Worm (Caenorhabditis elegans) whole organism, late embryonic: ENCODE measurements around the gene F52D1.2.

Experiments used
- ahr-1 ChIP-seq: sonication (generic microtip); optimal IDR thresholded peaks from 2 replicates; lab custom pipeline; 2016; ENCODE audit warnings: missing genetic modification characterization, missing compliant biosample characterization
- ama-1 ChIP-seq: fragments of 150-350 bp; optimal IDR thresholded peaks from 2 replicates; lab custom pipeline; 2014
- ceh-45 ChIP-seq: fragments of 200-800 bp; sonication (Bioruptor generic); IDR thresholded peaks from 2 replicates; pipeline ENCODE4 v1.3.6; 2022; ENCODE audit warnings: missing genetic modification reagents, missing genetic modification characterization, missing compliant biosample characterization
- ceh-48 ChIP-seq: sonication (generic microtip); optimal IDR thresholded peaks from 2 replicates; lab custom pipeline; 2016; ENCODE audit warnings: missing genetic modification characterization, inconsistent platforms, missing compliant biosample characterization
- ceh-9 ChIP-seq: sonication (generic microtip); optimal IDR thresholded peaks from 2 replicates; lab custom pipeline; 2016; ENCODE audit warnings: mild to moderate bottlenecking, missing genetic modification characterization, inconsistent platforms, missing compliant biosample characterization
- dmd-4 ChIP-seq: sonication (generic microtip); optimal IDR thresholded peaks from 2 replicates; lab custom pipeline; 2016; ENCODE audit warnings: borderline replicate concordance, missing genetic modification characterization, missing compliant biosample characterization
- elt-2 ChIP-seq: sonication (generic microtip); optimal IDR thresholded peaks from 2 replicates; lab custom pipeline; 2016; ENCODE audit warnings: missing genetic modification reagents, missing genetic modification characterization, missing compliant biosample characterization
- fkh-10 ChIP-seq: fragments of 150-350 bp; optimal IDR thresholded peaks from 2 replicates; lab custom pipeline; 2014; ENCODE audit warnings: missing biosample characterization, missing genetic modification reagents, missing genetic modification characterization
- hlh-13 ChIP-seq: fragments of 200-800 bp; sonication (Bioruptor generic); optimal IDR thresholded peaks from 2 replicates; lab custom pipeline; 2018; ENCODE audit warnings: mild to moderate bottlenecking, missing genetic modification characterization, missing compliant biosample characterization
- pha-4 ChIP-seq: fragments of 150-350 bp; optimal IDR thresholded peaks from 2 replicates; lab custom pipeline; 2018; ENCODE audit warnings: missing biosample characterization, missing genetic modification reagents, missing genetic modification characterization
- pros-1 ChIP-seq: fragments of 150-350 bp; optimal IDR thresholded peaks from 2 replicates; lab custom pipeline; 2014; ENCODE audit warnings: missing biosample characterization, missing genetic modification reagents, missing genetic modification characterization
- unc-55 ChIP-seq: sonication (generic microtip); optimal IDR thresholded peaks from 2 replicates; lab custom pipeline; 2017; ENCODE audit warnings: missing biosample characterization, missing genetic modification reagents, missing genetic modification characterization
- unc-86 ChIP-seq: sonication (generic microtip); optimal IDR thresholded peaks from 2 replicates; lab custom pipeline; 2016; ENCODE audit warnings: missing genetic modification characterization, missing compliant biosample characterization

DNA sequence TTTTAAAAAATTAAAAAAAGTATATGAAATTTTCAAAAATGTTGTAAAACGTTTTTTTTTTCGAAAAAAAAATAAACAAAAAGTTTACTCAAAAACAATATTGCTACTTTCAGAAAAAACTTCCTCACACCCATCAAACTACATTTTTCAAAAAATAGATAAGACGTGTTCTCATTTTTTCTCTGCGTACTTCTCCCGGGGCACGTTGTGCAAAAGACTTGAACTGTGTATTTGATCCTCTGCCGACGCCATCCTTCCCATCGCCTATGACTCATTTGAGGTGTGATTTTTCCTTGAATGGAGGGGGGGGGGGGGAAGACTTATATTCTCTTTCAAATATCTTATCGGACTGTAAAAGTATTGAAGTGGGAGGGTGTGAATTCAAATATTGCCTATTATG, 11.6 kb downstream of the F52D1.2 start:
- TF ChIP-seq ceh-48 (tag; lab: Kevin White, UChicago) (no peak), fkh-10 (GFP tag; lab: Kevin White, UChicago) (no peak), dmd-4 (tag; lab: Kevin White, UChicago) (no peak), ceh-9 (tag; lab: Kevin White, UChicago) (no peak), pros-1 (no peak), elt-2 (no peak), hlh-13 (GFP tag; lab: Kevin White, UChicago) (no peak), unc-86 (tag; lab: Kevin White, UChicago) (no peak), unc-55 (GFP tag; lab: Kevin White, UChicago) (no peak), ahr-1 (tag; lab: Kevin White, UChicago) (no peak), ama-1 (lab: Kevin White, UChicago) (no peak), ceh-45 (GFP tag; lab: Robert Waterston, UW) (no peak), pha-4 (tag; lab: Kevin White, UChicago) (no peak)
